Fruit fly (Drosophila melanogaster) whole organism, wandering third instar larva: ENCODE data around the gene tctn.

Source experiments
- Hr78 ChIP-seq: fragments of >200 bp; optimal IDR thresholded peaks from 2 replicates; lab custom pipeline; 2017; ENCODE audit warnings: missing biosample characterization, missing genetic modification characterization
- Myc ChIP-seq: fragments of >200 bp; optimal IDR thresholded peaks from 2 replicates; lab custom pipeline; 2017
- N ChIP-seq: fragments of >200 bp; optimal IDR thresholded peaks from 2 replicates; lab custom pipeline; 2018; ENCODE audit warnings: missing biosample characterization, missing external identifiers, missing genetic modification characterization
- ey ChIP-seq: fragments of 200-800 bp; sonication (Bioruptor generic); optimal IDR thresholded peaks from 2 replicates; lab custom pipeline; 2016; ENCODE audit warnings: missing biosample characterization, missing genetic modification characterization
- pan ChIP-seq: fragments of >200 bp; optimal IDR thresholded peaks from 2 replicates; lab custom pipeline; 2017
- psq ChIP-seq: fragments of 200-800 bp; sonication (Bioruptor generic); optimal IDR thresholded peaks from 3 replicates; lab custom pipeline; 2017; ENCODE audit warnings: missing biosample characterization, mild to moderate bottlenecking, missing genetic modification characterization, moderate library complexity
- rgr ChIP-seq: fragments of 200-800 bp; sonication (Bioruptor generic); optimal IDR thresholded peaks from 3 replicates; lab custom pipeline; 2016; ENCODE audit warnings: missing biosample characterization, mild to moderate bottlenecking, missing genetic modification characterization
- sage ChIP-seq: fragments of 200-800 bp; sonication (Bioruptor generic); optimal IDR thresholded peaks from 2 replicates; lab custom pipeline; 2016; ENCODE audit warnings: missing biosample characterization, mild to moderate bottlenecking, missing genetic modification characterization
- sv ChIP-seq: fragments of 200-800 bp; sonication (Bioruptor generic); optimal IDR thresholded peaks from 3 replicates; lab custom pipeline; 2016; ENCODE audit warnings: missing biosample characterization, missing genetic modification characterization

- TF ChIP-seq sage (no peak), rgr (no peak), psq (GFP tag; lab: Kevin White, UChicago) (no peak), Myc (lab: Kevin White, UChicago) (no peak), pan (lab: Kevin White, UChicago) (no peak), ey (GFP tag; lab: Kevin White, UChicago) (no peak), N (no peak), sv (GFP tag; lab: Kevin White, UChicago) (no peak), Hr78 (no peak)
Observed at dm6 chr2L:6178740-6179633, 48.5 kb upstream of the tctn start, which contains the start of gene smal.
